Fruit fly (Drosophila melanogaster): ENCODE results near the gene CG14292.

- TF ChIP-seq Dfd (GFP tag; optimal IDR thresholded peaks at IDR 0.05): no peak
- TF ChIP-seq CG9705 (GFP tag; optimal IDR thresholded peaks at IDR 0.05): no peak
- TF ChIP-seq OdsH (GFP tag; optimal IDR thresholded peaks at IDR 0.05): no peak
- TF ChIP-seq Sp1 (GFP tag; optimal IDR thresholded peaks at IDR 0.05): peak; percentile 12
- no peak for TF ChIP-seq lola (GFP tag; optimal IDR thresholded peaks at IDR 0.05)
- TF ChIP-seq Jra (GFP tag; optimal IDR thresholded peaks at IDR 0.05): peak; percentile 21
- TF ChIP-seq Rel (GFP tag; optimal IDR thresholded peaks at IDR 0.05): no peak
- TF ChIP-seq Rel (tag; optimal IDR thresholded peaks at IDR 0.05): peak; percentile 99
- no peak for TF ChIP-seq psq (GFP tag; optimal IDR thresholded peaks at IDR 0.05)
Measured at dm6 chr3R:18918872-18919339, 13.5 kb upstream of the CG14292 start.

Data from whole organism, wandering third instar larva.